Fruit fly (Drosophila melanogaster) whole organism: ENCODE measurements around the gene Cpr66Cb.

ENCODE experiments used
- Dll ChIP-seq: fragments of >200 bp; optimal IDR thresholded peaks from 2 replicates; lab custom pipeline; 2017
- EcR ChIP-seq, 2 experiments: fragments of >200 bp; optimal IDR thresholded peaks; 2 replicates each; lab custom pipeline; 2017; ENCODE audit warnings: missing biosample characterization in 2 of 2, missing genetic modification characterization in 2 of 2, missing genetic modification reagents in 2 of 2
- pan ChIP-seq: fragments of >200 bp; optimal IDR thresholded peaks from 2 replicates; lab custom pipeline; 2017
- usp ChIP-seq: fragments of >200 bp; optimal IDR thresholded peaks from 2 replicates; lab custom pipeline; 2017; ENCODE audit warnings: missing biosample characterization, missing genetic modification characterization, mixed read lengths

- no peak for TF ChIP-seq usp (GFP tag; lab: Kevin White, UChicago)
- no peak for TF ChIP-seq EcR (GFP tag; optimal IDR thresholded peaks at IDR 0.05; lab: Kevin White, UChicago)
- no peak for TF ChIP-seq Dll (lab: Kevin White, UChicago)
- no peak for TF ChIP-seq pan (lab: Kevin White, UChicago)
These were observed 8.2 kb upstream of the Cpr66Cb start, which contains the start of gene CG34462 for dm6 chr3L:8328283-8328682.
